Fruit fly (Drosophila melanogaster) whole organism, embryonic: Measurements from ENCODE around the gene CG34117.

ENCODE experiments used
- Abd-B ChIP-seq: fragments of 200-800 bp; sonication (Bioruptor generic); optimal IDR thresholded peaks from 2 replicates; lab custom pipeline; 2018; ENCODE audit warnings: missing biosample characterization, mild to moderate bottlenecking, missing genetic modification characterization, moderate library complexity
- CG10267 ChIP-seq: fragments of 200-800 bp; sonication (Bioruptor generic); optimal IDR thresholded peaks from 2 replicates; lab custom pipeline; 2018; ENCODE audit warnings: missing biosample characterization, mild to moderate bottlenecking, missing genetic modification characterization, moderate library complexity
- CG10321 ChIP-seq: fragments of 200-800 bp; sonication (Bioruptor generic); IDR thresholded peaks from 2 replicates; pipeline ENCODE4 v1.3.6; 2022; ENCODE audit warnings: missing biosample characterization, missing genetic modification characterization
- CG10543 ChIP-seq: fragments of 200-800 bp; sonication (Bioruptor generic); optimal IDR thresholded peaks from 3 replicates; lab custom pipeline; 2017; ENCODE audit warnings: missing biosample characterization, mild to moderate bottlenecking, missing genetic modification characterization, moderate library complexity
- CG12744 ChIP-seq: fragments of 200-800 bp; sonication (Bioruptor generic); optimal IDR thresholded peaks from 2 replicates; lab custom pipeline; 2016; ENCODE audit warnings: missing biosample characterization, missing genetic modification characterization
- CG13424 ChIP-seq: fragments of 200-800 bp; sonication (Bioruptor generic); optimal IDR thresholded peaks from 2 replicates; lab custom pipeline; 2019; ENCODE audit warnings: missing biosample characterization, mild to moderate bottlenecking, missing genetic modification characterization, moderate library complexity
- CG14710 ChIP-seq: fragments of 200-800 bp; sonication (Bioruptor generic); optimal IDR thresholded peaks from 3 replicates; lab custom pipeline; 2019; ENCODE audit warnings: missing biosample characterization, mild to moderate bottlenecking, missing genetic modification characterization, moderate library complexity
- CG15073 ChIP-seq: fragments of 200-800 bp; sonication (Bioruptor generic); optimal IDR thresholded peaks from 2 replicates; lab custom pipeline; 2016; ENCODE audit warnings: missing biosample characterization, missing genetic modification characterization
- CG17361 ChIP-seq: fragments of 200-800 bp; sonication (Bioruptor generic); IDR thresholded peaks from 3 replicates; pipeline ENCODE4 v1.3.6; 2022; ENCODE audit warnings: missing biosample characterization, missing genetic modification characterization
- CG17829 ChIP-seq: fragments of 200-800 bp; optimal IDR thresholded peaks from 2 replicates; lab custom pipeline; 2019; ENCODE audit warnings: missing biosample characterization, mild to moderate bottlenecking, missing genetic modification characterization, moderate library complexity
- CG31388 ChIP-seq: fragments of 200-800 bp; sonication (Bioruptor generic); optimal IDR thresholded peaks from 2 replicates; lab custom pipeline; 2016; ENCODE audit warnings: missing biosample characterization, missing genetic modification characterization
- CG31441 ChIP-seq: fragments of 200-800 bp; sonication (Bioruptor generic); IDR thresholded peaks from 2 replicates; pipeline ENCODE4 v1.3.6; 2022; ENCODE audit warnings: missing biosample characterization, missing genetic modification characterization
- CG34422 ChIP-seq: fragments of 200-800 bp; sonication (Bioruptor generic); IDR thresholded peaks from 3 replicates; pipeline ENCODE4 v1.3.6; 2022; ENCODE audit warnings: missing biosample characterization, missing genetic modification characterization
- CG3838 ChIP-seq: fragments of 200-800 bp; sonication (Bioruptor generic); optimal IDR thresholded peaks from 3 replicates; lab custom pipeline; 2016; ENCODE audit warnings: missing biosample characterization, missing genetic modification characterization
- CG4424 ChIP-seq: fragments of 200-800 bp; sonication (Bioruptor generic); optimal IDR thresholded peaks from 3 replicates; lab custom pipeline; 2016; ENCODE audit warnings: missing biosample characterization, missing genetic modification characterization
- CG4707 ChIP-seq: fragments of 200-800 bp; sonication (Bioruptor generic); optimal IDR thresholded peaks from 2 replicates; lab custom pipeline; 2018; ENCODE audit warnings: missing biosample characterization, mild to moderate bottlenecking, missing genetic modification characterization, moderate library complexity
- CG5245 ChIP-seq: fragments of 200-800 bp; sonication (Bioruptor generic); optimal IDR thresholded peaks from 3 replicates; lab custom pipeline; 2016; ENCODE audit warnings: missing biosample characterization, missing genetic modification characterization
- CG8478 ChIP-seq: fragments of >200 bp; optimal IDR thresholded peaks from 2 replicates; lab custom pipeline; 2018
- CG9932 ChIP-seq: fragments of 200-800 bp; sonication (Bioruptor generic); IDR thresholded peaks from 2 replicates; pipeline ENCODE4 v1.3.6; 2022; ENCODE audit warnings: missing biosample characterization, missing genetic modification characterization
- ERR ChIP-seq: fragments of 200-800 bp; sonication (Bioruptor generic); optimal IDR thresholded peaks from 2 replicates; lab custom pipeline; 2016; ENCODE audit warnings: missing biosample characterization, missing genetic modification characterization
- H15 ChIP-seq: fragments of 200-800 bp; sonication (Bioruptor generic); IDR thresholded peaks from 3 replicates; pipeline ENCODE4 v1.3.6; 2022; ENCODE audit warnings: missing biosample characterization, missing genetic modification characterization
- HmgZ ChIP-seq: fragments of 200-800 bp; sonication (Bioruptor generic); optimal IDR thresholded peaks from 2 replicates; lab custom pipeline; 2018; ENCODE audit warnings: missing biosample characterization, mild to moderate bottlenecking, missing genetic modification characterization
- Hmr ChIP-seq: fragments of 200-800 bp; sonication (Bioruptor generic); optimal IDR thresholded peaks from 3 replicates; lab custom pipeline; 2017; ENCODE audit warnings: mild to moderate bottlenecking, missing biosample characterization, missing genetic modification reagents, missing genetic modification characterization
- Hr51 ChIP-seq, 2 experiments: fragments of 200-800 bp; sonication (Bioruptor generic); optimal IDR thresholded peaks; 2 replicates in 1 of 2; 3 replicates in 1 of 2; lab custom pipeline; 2016 to 2018; ENCODE audit warnings: missing biosample characterization in 2 of 2, missing genetic modification characterization in 2 of 2, mild to moderate bottlenecking in 1 of 2, moderate library complexity in 1 of 2
- Max ChIP-seq: fragments of 200-800 bp; sonication (Bioruptor generic); optimal IDR thresholded peaks from 2 replicates; lab custom pipeline; 2016; ENCODE audit warnings: missing biosample characterization, mild to moderate bottlenecking, missing genetic modification characterization
- NC2α ChIP-seq: fragments of 200-800 bp; sonication (Bioruptor generic); optimal IDR thresholded peaks from 2 replicates; lab custom pipeline; 2016; ENCODE audit warnings: missing biosample characterization, missing genetic modification characterization
- Six4 ChIP-seq: fragments of 200-800 bp; sonication (Bioruptor generic); optimal IDR thresholded peaks from 2 replicates; lab custom pipeline; 2016; ENCODE audit warnings: missing biosample characterization, missing genetic modification characterization
- Usf ChIP-seq: fragments of 200-800 bp; sonication (Bioruptor generic); optimal IDR thresholded peaks from 2 replicates; lab custom pipeline; 2017; ENCODE audit warnings: missing genotype, missing biosample characterization, missing genetic modification characterization
- ap ChIP-seq: fragments of 200-800 bp; sonication (Bioruptor generic); IDR thresholded peaks from 2 replicates; pipeline ENCODE4 v1.3.6; 2022; ENCODE audit warnings: missing biosample characterization, missing genetic modification characterization
- az2 ChIP-seq: fragments of 200-800 bp; sonication (Bioruptor generic); optimal IDR thresholded peaks from 3 replicates; lab custom pipeline; 2016; ENCODE audit warnings: missing biosample characterization, missing genetic modification characterization
- bbx ChIP-seq: fragments of 200-800 bp; sonication (Bioruptor generic); IDR thresholded peaks from 2 replicates; pipeline ENCODE4 v1.3.6; 2022; ENCODE audit warnings: missing biosample characterization, missing genetic modification characterization; ENCODE audit not compliant: partially characterized antibody
- bcd ChIP-seq: fragments of 200-800 bp; sonication (Bioruptor generic); optimal IDR thresholded peaks from 2 replicates; lab custom pipeline; 2017; ENCODE audit warnings: missing biosample characterization, mild to moderate bottlenecking, missing genetic modification characterization
- bsh ChIP-seq, 2 experiments: fragments of 200-800 bp; sonication (Bioruptor generic); optimal IDR thresholded peaks; 2 replicates each; lab custom pipeline; 2017 to 2018; ENCODE audit warnings: mild to moderate bottlenecking in 2 of 2, missing biosample characterization in 2 of 2, missing genetic modification characterization in 2 of 2, moderate library complexity in 1 of 2
- cad ChIP-seq: fragments of >200 bp; optimal IDR thresholded peaks from 2 replicates; lab custom pipeline; 2017; ENCODE audit warnings: missing biosample characterization, missing genetic modification characterization
- corto ChIP-seq: fragments of 200-800 bp; sonication (Bioruptor generic); optimal IDR thresholded peaks from 2 replicates; lab custom pipeline; 2016; ENCODE audit warnings: missing biosample characterization, mild to moderate bottlenecking, missing genetic modification characterization, moderate library complexity
- danr ChIP-seq: fragments of 200-800 bp; sonication (Bioruptor generic); IDR thresholded peaks from 2 replicates; pipeline ENCODE4 v1.3.6; 2022; ENCODE audit warnings: missing biosample characterization, missing genetic modification characterization
- dati ChIP-seq: fragments of 200-800 bp; sonication (Bioruptor generic); IDR thresholded peaks from 2 replicates; pipeline ENCODE4 v1.3.6; 2022; ENCODE audit warnings: missing biosample characterization, missing genetic modification characterization
- dimm ChIP-seq: fragments of 200-800 bp; sonication (Bioruptor generic); IDR thresholded peaks from 2 replicates; pipeline ENCODE4 v1.3.6; 2022; ENCODE audit warnings: missing biosample characterization, missing genetic modification characterization
- fd102C ChIP-seq: fragments of 200-800 bp; sonication (Bioruptor generic); optimal IDR thresholded peaks from 2 replicates; lab custom pipeline; 2018; ENCODE audit warnings: missing biosample characterization, mild to moderate bottlenecking, missing genetic modification characterization, moderate library complexity
- fd64A ChIP-seq: fragments of 200-800 bp; sonication (Bioruptor generic); optimal IDR thresholded peaks from 3 replicates; lab custom pipeline; 2018; ENCODE audit warnings: missing biosample characterization, mild to moderate bottlenecking, missing genetic modification characterization
- grau ChIP-seq: fragments of 200-800 bp; optimal IDR thresholded peaks from 3 replicates; lab custom pipeline; 2019; ENCODE audit warnings: missing biosample characterization, mild to moderate bottlenecking, missing genetic modification characterization, moderate library complexity
- lola ChIP-seq, 3 experiments: fragments of >200 bp in 2 of 3; fragments of 200-800 bp in 1 of 3; sonication (Bioruptor generic) in 1 of 3; optimal IDR thresholded peaks; 2 replicates each; lab custom pipeline; 2017 to 2019; ENCODE audit warnings: missing biosample characterization in 3 of 3, missing genetic modification characterization in 3 of 3, mild to moderate bottlenecking in 1 of 3, moderate library complexity in 1 of 3
- nerfin-1 ChIP-seq: fragments of 200-800 bp; sonication (Bioruptor generic); optimal IDR thresholded peaks from 3 replicates; lab custom pipeline; 2019; ENCODE audit warnings: missing biosample characterization, mild to moderate bottlenecking, missing genetic modification characterization, moderate library complexity
- nom ChIP-seq: fragments of 200-800 bp; sonication (Bioruptor generic); optimal IDR thresholded peaks from 2 replicates; lab custom pipeline; 2017; ENCODE audit warnings: missing biosample characterization, missing genetic modification characterization, mild to moderate bottlenecking, moderate library complexity, missing genetic modification reagents
- run ChIP-seq: fragments of 200-800 bp; sonication (Bioruptor generic); optimal IDR thresholded peaks from 3 replicates; lab custom pipeline; 2018; ENCODE audit warnings: missing biosample characterization, mild to moderate bottlenecking, missing genetic modification characterization
- sisA ChIP-seq: fragments of 200-800 bp; sonication (Bioruptor generic); IDR thresholded peaks from 2 replicates; pipeline ENCODE4 v1.3.6; 2022; ENCODE audit warnings: missing biosample characterization, missing genetic modification characterization
- sqz ChIP-seq: fragments of 200-800 bp; sonication (Bioruptor generic); optimal IDR thresholded peaks from 3 replicates; lab custom pipeline; 2018; ENCODE audit warnings: missing biosample characterization, mild to moderate bottlenecking, missing genetic modification characterization
- stwl ChIP-seq: fragments of 200-800 bp; sonication (Bioruptor generic); optimal IDR thresholded peaks from 3 replicates; lab custom pipeline; 2018; ENCODE audit warnings: missing biosample characterization, mild to moderate bottlenecking, missing genetic modification characterization, moderate library complexity
- twi ChIP-seq: fragments of 200-800 bp; optimal IDR thresholded peaks from 2 replicates; lab custom pipeline; 2019; ENCODE audit warnings: missing biosample characterization, mild to moderate bottlenecking, missing genetic modification characterization, moderate library complexity
- wdn ChIP-seq: fragments of 200-800 bp; sonication (Bioruptor generic); IDR thresholded peaks from 2 replicates; pipeline ENCODE4 v1.3.6; 2022; ENCODE audit warnings: missing biosample characterization, missing genetic modification characterization

Gene CG34117

DNA sequence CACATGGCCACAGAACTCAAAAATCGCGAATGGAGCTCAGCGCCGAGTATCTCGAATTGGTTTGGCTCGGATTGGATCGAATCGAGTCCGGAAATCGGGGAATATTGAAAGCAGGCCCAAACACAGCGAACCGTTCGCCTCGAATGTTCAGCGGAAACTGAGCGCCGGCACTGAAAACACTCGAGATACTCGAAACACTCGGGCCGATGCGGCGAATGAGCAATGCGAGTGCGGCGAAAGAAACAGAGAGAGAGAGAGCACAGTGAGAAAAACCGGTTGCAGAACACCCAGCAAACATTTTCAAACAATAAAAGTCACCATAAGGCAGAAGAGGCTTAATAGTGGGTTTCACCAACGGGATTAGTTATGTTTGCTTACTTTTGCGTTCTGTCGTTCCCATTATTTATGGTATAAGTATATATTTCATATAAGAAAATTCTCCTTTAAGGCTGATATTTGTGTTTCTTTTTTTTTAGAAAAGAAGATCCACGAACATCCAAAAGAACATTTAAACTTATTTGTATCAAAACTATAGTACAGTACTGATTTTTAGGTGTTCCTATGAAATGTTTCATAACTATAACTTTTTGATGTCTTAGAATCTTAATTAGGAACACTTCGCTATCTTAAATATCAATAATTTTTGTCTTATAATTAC is 5.3 kb downstream of the CG34117 start, which contains the start of gene FER (continued):
- TF ChIP-seq CG10543 (GFP tag; lab: Kevin White, UChicago) (peak; percentile 72), CG8478 (lab: Kevin White, UChicago) (no peak), CG31441 (GFP tag; lab: Robert Waterston, UW) (no peak; the same call in 1 of the 2 replicates), Abd-B (GFP tag; lab: Kevin White, UChicago) (no peak), dimm (GFP tag; lab: Robert Waterston, UW) (no peak), sqz (peak; percentile 26), lola (GFP tag; optimal IDR thresholded peaks at IDR 0.05; lab: Kevin White, UChicago) (no peak), wdn (GFP tag; lab: Robert Waterston, UW) (0 out of 2 replicates have a peak, but pooled peaks have one; percentile 41), CG4707 (GFP tag; lab: Kevin White, UChicago) (peak; percentile 69), bsh (GFP tag; optimal IDR thresholded peaks at IDR 0.05; lab: Kevin White, UChicago) (peak; percentile 1 to 22), CG14710 (tag; lab: Kevin White, UChicago) (no peak), ap (GFP tag; lab: Robert Waterston, UW) (no peak), twi (tag; lab: Kevin White, UChicago) (no peak), CG4424 (peak; percentile 21), H15 (no peak), nerfin-1 (tag; lab: Kevin White, UChicago) (peak; percentile 45), run (tag; lab: Kevin White, UChicago) (no peak), CG5245 (no peak), dati (GFP tag; lab: Robert Waterston, UW) (0 out of 2 replicates have a peak, but pooled peaks have one; percentile 12), CG34422 (peak; percentile 67; the same call in 1 of the 3 replicates), stwl (tag; lab: Kevin White, UChicago) (no peak), corto (GFP tag; lab: Kevin White, UChicago) (no peak), CG12744 (peak; percentile 11), Six4 (GFP tag; lab: Kevin White, UChicago) (no peak), NC2α (GFP tag; lab: Kevin White, UChicago) (no peak), Usf (GFP tag; lab: Kevin White, UChicago) (no peak), fd102C (GFP tag; lab: Kevin White, UChicago) (no peak), CG31388 (GFP tag; lab: Kevin White, UChicago) (no peak), CG15073 (GFP tag; lab: Kevin White, UChicago) (no peak), HmgZ (tag; lab: Kevin White, UChicago) (peak; percentile 63), nom (GFP tag; lab: Kevin White, UChicago) (peak; percentile 79), Max (GFP tag; lab: Kevin White, UChicago) (no peak), CG10267 (peak; percentile 24), cad (no peak), bbx (GFP tag; lab: Robert Waterston, UW) (peak; percentile 80), CG17361 (GFP tag; lab: Robert Waterston, UW) (no peak), ERR (GFP tag; lab: Kevin White, UChicago) (peak; percentile 36), fd64A (GFP tag; lab: Kevin White, UChicago) (peak; percentile 41), Hr51 (GFP tag; optimal IDR thresholded peaks at IDR 0.05; lab: Kevin White, UChicago) (peak in 1 of 2 experiments; percentile 24), CG3838 (GFP tag; lab: Kevin White, UChicago) (no peak), CG10321 (GFP tag; lab: Robert Waterston, UW) (no peak), CG9932 (GFP tag; lab: Robert Waterston, UW) (peak; percentile 32; the same call in 1 of the 2 replicates), Hmr (GFP tag; lab: Kevin White, UChicago) (peak; percentile 39), sisA (no peak), CG13424 (tag; lab: Kevin White, UChicago) (peak; percentile 0), az2 (GFP tag; lab: Kevin White, UChicago) (no peak), danr (no peak), CG17829 (tag; lab: Kevin White, UChicago) (peak; percentile 40), grau (tag; lab: Kevin White, UChicago) (peak; percentile 11), bcd (GFP tag; lab: Kevin White, UChicago) (no peak)
